Worm (Caenorhabditis elegans): ENCODE data around the gene zig-6.

- TF ChIP-seq flt-1 (GFP tag; IDR thresholded peaks at IDR 0.05) (no peak), med-1 (GFP tag; optimal IDR thresholded peaks at IDR 0.05; ENCODE audit: insufficient read depth) (no peak), tab-1 (GFP tag; IDR thresholded peaks at IDR 0.05) (no peak), ref-1 (GFP tag; conservative IDR thresholded peaks at IDR 0.05) (no peak)
These were observed 19.4 kb upstream of the zig-6 start for ce11 chrX:5208326-5208725.

Data from whole organism, midembryonic.